Worm (Caenorhabditis elegans): ENCODE data around the gene F09B12.5.

The F09B12.5 gene

DNA sequence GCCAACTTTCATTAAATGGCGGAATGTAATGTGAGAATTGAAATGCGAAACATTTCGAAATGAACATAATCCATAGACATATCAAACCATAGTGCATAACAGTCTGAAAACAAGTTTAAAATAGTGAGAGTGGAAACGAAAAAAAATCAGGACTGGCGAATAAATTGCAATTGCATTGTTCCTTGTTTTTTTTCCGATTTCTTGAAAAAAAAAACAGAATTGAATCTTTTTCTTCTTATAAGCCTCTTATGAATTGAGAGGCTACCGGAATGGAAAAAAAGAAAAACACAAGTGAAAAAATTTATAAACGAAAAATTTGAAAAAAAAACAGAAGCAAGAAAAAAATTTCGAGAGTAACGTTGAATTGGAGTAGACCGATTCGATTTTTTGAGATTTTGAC is 32.0 kb downstream of the F09B12.5 start, which contains the start of gene R07D5.2:
R07D5.2 (minus strand) TSS at position 101 of the 400 bp plus-strand sequence.
- TF ChIP-seq dao-5 (tag; optimal IDR thresholded peaks at IDR 0.05) (no peak), W03F9.2 (tag; optimal IDR thresholded peaks at IDR 0.05) (no peak)

DNA sequence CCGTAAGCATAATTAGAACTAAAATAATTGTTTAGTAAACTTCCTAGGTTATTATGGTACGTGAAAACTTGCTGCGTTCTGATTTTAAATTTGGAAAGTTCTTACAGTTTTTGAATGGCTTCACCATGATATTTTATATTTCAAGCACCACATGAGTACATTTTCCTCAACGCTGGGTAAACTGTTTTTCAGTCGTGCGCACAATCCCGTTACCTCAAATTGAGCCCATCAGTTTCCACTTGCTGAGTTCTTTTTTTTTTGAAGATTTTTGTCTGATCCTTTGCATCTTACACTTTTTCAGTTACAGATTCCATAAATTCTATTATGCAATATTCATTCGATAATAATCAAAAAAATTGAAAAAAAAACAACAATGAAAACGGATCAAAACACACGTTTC is 36.0 kb downstream of the F09B12.5 start:
- TF ChIP-seq dao-5 (tag; optimal IDR thresholded peaks at IDR 0.05) = no peak
- TF ChIP-seq W03F9.2 (tag; optimal IDR thresholded peaks at IDR 0.05) = no peak

ce11 chrX:15125138-15125537 is 40.6 kb downstream of the F09B12.5 start:
- TF ChIP-seq him-1 (tag; optimal IDR thresholded peaks at IDR 0.05) = no peak
- no peak for TF ChIP-seq W03F9.2 (tag; optimal IDR thresholded peaks at IDR 0.05)
- no peak for TF ChIP-seq dao-5 (tag; optimal IDR thresholded peaks at IDR 0.05)

DNA sequence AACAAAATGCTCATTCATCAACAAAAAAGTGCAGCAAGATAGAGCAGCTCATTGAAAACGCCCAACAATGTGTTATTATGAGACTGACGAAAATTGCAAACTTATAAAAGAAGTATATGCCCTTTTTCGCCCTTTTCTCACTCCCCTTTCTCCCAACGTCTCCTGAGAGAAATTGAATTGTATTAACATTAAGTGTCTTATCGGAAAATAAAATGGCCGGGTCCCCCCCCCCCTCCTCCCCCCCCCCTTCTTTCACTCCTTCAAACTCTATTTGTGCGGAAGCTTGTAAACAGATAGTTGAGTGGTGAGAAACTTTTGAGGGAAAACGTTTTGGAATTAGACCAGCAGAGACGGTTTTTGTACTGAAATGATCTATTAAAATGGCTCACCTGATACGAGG is 42.2 kb downstream of the F09B12.5 start:
- TF ChIP-seq W03F9.2 (tag; optimal IDR thresholded peaks at IDR 0.05) = no peak

DNA sequence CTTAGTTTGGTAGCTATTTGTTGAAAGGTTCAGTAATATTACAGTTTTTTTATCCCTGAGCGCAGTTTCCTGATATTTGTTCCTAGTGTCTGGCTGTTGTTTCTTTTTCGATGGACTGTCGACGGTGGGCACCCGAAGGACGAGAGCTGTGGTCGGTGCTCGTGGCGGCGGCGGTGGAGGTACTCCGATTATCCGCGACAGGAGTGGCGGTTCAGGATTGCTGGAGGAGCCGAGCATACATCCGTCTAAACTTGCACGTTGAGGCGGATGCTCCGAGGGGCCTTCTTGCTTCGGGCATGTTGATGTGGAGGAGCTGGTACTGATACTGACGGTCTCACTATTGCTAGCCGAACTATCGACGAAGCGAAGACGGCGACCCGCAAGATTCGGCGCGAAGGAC is 42.8 kb downstream of the F09B12.5 start:
- TF ChIP-seq dao-5 (tag; optimal IDR thresholded peaks at IDR 0.05) = no peak
- TF ChIP-seq him-1 (tag; optimal IDR thresholded peaks at IDR 0.05) = no peak
- TF ChIP-seq W03F9.2 (tag; optimal IDR thresholded peaks at IDR 0.05) = no peak

DNA sequence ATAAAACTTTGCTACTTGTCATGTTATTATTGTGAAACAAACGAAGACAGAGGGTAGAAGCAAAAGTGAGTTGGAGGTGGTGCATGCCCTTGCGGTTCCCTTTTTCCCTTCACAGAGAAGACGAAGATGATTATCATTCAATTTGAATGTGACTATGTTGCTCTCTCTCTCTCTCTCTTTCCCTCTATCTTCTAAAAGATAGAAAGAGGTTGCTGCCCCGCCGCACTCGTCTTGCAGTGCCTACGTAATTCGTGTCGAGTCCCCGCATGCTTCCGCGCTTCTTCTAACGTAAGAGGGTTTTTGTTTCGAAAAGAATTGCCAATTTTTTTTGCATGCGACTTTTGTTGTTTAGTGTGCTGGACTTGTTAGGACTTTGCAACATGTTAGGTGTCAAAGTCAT is 43.7 kb downstream of the F09B12.5 start:
- no peak for TF ChIP-seq W03F9.2 (tag; optimal IDR thresholded peaks at IDR 0.05)
- no peak for TF ChIP-seq dao-5 (tag; optimal IDR thresholded peaks at IDR 0.05)
- TF ChIP-seq him-1 (tag; optimal IDR thresholded peaks at IDR 0.05) = no peak

ce11 chrX:15132073-15132472 is 47.6 kb downstream of the F09B12.5 start:
- TF ChIP-seq dao-5 (tag; optimal IDR thresholded peaks at IDR 0.05) (no peak), W03F9.2 (tag; optimal IDR thresholded peaks at IDR 0.05) (no peak), him-1 (tag; optimal IDR thresholded peaks at IDR 0.05) (no peak)

DNA sequence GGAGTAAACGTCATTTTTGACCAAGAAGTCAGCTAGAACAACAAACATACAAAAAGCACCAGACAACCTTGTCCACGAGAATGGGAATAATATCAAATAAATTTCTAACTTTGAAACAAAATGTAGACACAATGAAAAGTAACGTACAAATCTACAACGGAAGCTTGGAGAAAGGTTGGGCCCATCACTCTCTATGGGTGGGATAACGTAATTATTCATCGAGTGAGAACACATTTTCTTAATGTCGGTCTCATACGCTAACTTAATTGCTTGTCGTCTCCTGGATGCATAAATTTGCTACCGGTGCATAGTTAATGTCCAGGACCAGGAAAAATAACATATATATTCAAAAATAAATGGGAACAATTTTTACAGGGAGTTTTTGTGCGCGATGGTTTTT is 48.7 kb downstream of the F09B12.5 start:
- TF ChIP-seq dao-5 (tag; optimal IDR thresholded peaks at IDR 0.05) = no peak
- TF ChIP-seq him-1 (tag; optimal IDR thresholded peaks at IDR 0.05) = no peak
- TF ChIP-seq W03F9.2 (tag; optimal IDR thresholded peaks at IDR 0.05) = no peak

- no peak for TF ChIP-seq W03F9.2 (tag; optimal IDR thresholded peaks at IDR 0.05)
- no peak for TF ChIP-seq dao-5 (tag; optimal IDR thresholded peaks at IDR 0.05)
- TF ChIP-seq him-1 (tag; optimal IDR thresholded peaks at IDR 0.05) = no peak
These were observed 50.4 kb downstream of the F09B12.5 start for ce11 chrX:15134941-15135340.
